Fruit fly (Drosophila melanogaster): ENCODE results near the gene CG4793.

The CG4793 gene

dm6 chr2L:15909826-15910225 is 13.4 kb upstream of the CG4793 start (continued):
- TF ChIP-seq jigr1 (GFP tag; IDR thresholded peaks at IDR 0.05) = no peak
- no peak for TF ChIP-seq CG7963 (GFP tag; IDR thresholded peaks at IDR 0.05; ENCODE audit: partially characterized antibody)
- TF ChIP-seq otp (GFP tag; IDR thresholded peaks at IDR 0.05) = no peak
- TF ChIP-seq Sry-β (GFP tag; optimal IDR thresholded peaks at IDR 0.05) = no peak
- peak; percentile 32 for TF ChIP-seq CG2678 (tag; optimal IDR thresholded peaks at IDR 0.05)
- TF ChIP-seq CG1792 (GFP tag; optimal IDR thresholded peaks at IDR 0.05) = no peak
- TF ChIP-seq ssp (GFP tag; IDR thresholded peaks at IDR 0.05) = no peak
- TF ChIP-seq vfl (GFP tag; optimal IDR thresholded peaks at IDR 0.05) = no peak
- TF ChIP-seq CG7987 (GFP tag; optimal IDR thresholded peaks at IDR 0.05) = peak; percentile 81
- no peak for TF ChIP-seq Hr78 (GFP tag; optimal IDR thresholded peaks at IDR 0.05)
- TF ChIP-seq CG12391 (tag; optimal IDR thresholded peaks at IDR 0.05) = no peak
- no peak for TF ChIP-seq CG7271 (tag; optimal IDR thresholded peaks at IDR 0.05)
- no peak for TF ChIP-seq lmd (GFP tag; IDR thresholded peaks at IDR 0.05)
- no peak for TF ChIP-seq Nf-YA (GFP tag; IDR thresholded peaks at IDR 0.05)
- TF ChIP-seq fd96Cb (tag; optimal IDR thresholded peaks at IDR 0.05) = no peak
- TF ChIP-seq CG3281 (GFP tag; optimal IDR thresholded peaks at IDR 0.05) = no peak
- no peak for TF ChIP-seq CG10366 (GFP tag; IDR thresholded peaks at IDR 0.05)
- TF ChIP-seq jumu (GFP tag; optimal IDR thresholded peaks at IDR 0.05) = no peak
- peak; percentile 39 for TF ChIP-seq CG13894 (tag; optimal IDR thresholded peaks at IDR 0.05)
- TF ChIP-seq Hmr (GFP tag; optimal IDR thresholded peaks at IDR 0.05) = peak; percentile 35
- TF ChIP-seq CG8359 (GFP tag; optimal IDR thresholded peaks at IDR 0.05; ENCODE audit: borderline replicate concordance) = no peak
- peak; percentile 43; the same call in 1 of the 3 replicates for TF ChIP-seq CG11695 (GFP tag; IDR thresholded peaks at IDR 0.05)
- TF ChIP-seq sd (tag; optimal IDR thresholded peaks at IDR 0.05) = peak; percentile 87
- no peak for TF ChIP-seq CG11560 (tag; IDR thresholded peaks at IDR 0.05)
- TF ChIP-seq Drgx (GFP tag; IDR thresholded peaks at IDR 0.05) = no peak
- TF ChIP-seq CG12219 (GFP tag; optimal IDR thresholded peaks at IDR 0.05) = peak; percentile 12
- TF ChIP-seq CG8478 (optimal IDR thresholded peaks at IDR 0.05) = no peak
- no peak for TF ChIP-seq CG7839 (tag; optimal IDR thresholded peaks at IDR 0.05)
- no peak for TF ChIP-seq Vsx1 (GFP tag; optimal IDR thresholded peaks at IDR 0.05)
- no peak for TF ChIP-seq emc (GFP tag; optimal IDR thresholded peaks at IDR 0.05)
- TF ChIP-seq al (GFP tag; IDR thresholded peaks at IDR 0.05) = no peak
- TF ChIP-seq CG34376 (GFP tag; optimal IDR thresholded peaks at IDR 0.05) = peak; percentile 64
- no peak for TF ChIP-seq jing (GFP tag; optimal IDR thresholded peaks at IDR 0.05)
- peak; percentile 4 for TF ChIP-seq CG1603 (tag; optimal IDR thresholded peaks at IDR 0.05)
- no peak for TF ChIP-seq CG9727 (GFP tag; optimal IDR thresholded peaks at IDR 0.05)
- TF ChIP-seq pho (GFP tag; optimal IDR thresholded peaks at IDR 0.05) = no peak
- TF ChIP-seq tll (GFP tag; optimal IDR thresholded peaks at IDR 0.05) = no peak
- peak; percentile 32; the same call in 1 of the 2 replicates for TF ChIP-seq unc-4 (GFP tag; IDR thresholded peaks at IDR 0.05; ENCODE audit: partially characterized antibody)
- no peak for TF ChIP-seq Kr (GFP tag; optimal IDR thresholded peaks at IDR 0.05)
- no peak for TF ChIP-seq Dfd (GFP tag; optimal IDR thresholded peaks at IDR 0.05)
- peak; percentile 44 for TF ChIP-seq CG1233 (GFP tag; optimal IDR thresholded peaks at IDR 0.05)
- 0 out of 2 replicates have a peak, but pooled peaks have one; percentile 26 for TF ChIP-seq tna (GFP tag; IDR thresholded peaks at IDR 0.05; ENCODE audit: partially characterized antibody)
- no peak for TF ChIP-seq cad (GFP tag; optimal IDR thresholded peaks at IDR 0.05)
- TF ChIP-seq usp (GFP tag; optimal IDR thresholded peaks at IDR 0.05) = no peak
- no peak for TF ChIP-seq lola (GFP tag; optimal IDR thresholded peaks at IDR 0.05)
- TF ChIP-seq CG10565 (GFP tag; optimal IDR thresholded peaks at IDR 0.05) = no peak
- no peak for TF ChIP-seq CG31441 (GFP tag; IDR thresholded peaks at IDR 0.05)
- TF ChIP-seq CG10321 (GFP tag; IDR thresholded peaks at IDR 0.05) = no peak
- no peak for TF ChIP-seq eyg (GFP tag; optimal IDR thresholded peaks at IDR 0.05)
- TF ChIP-seq CG9437 (GFP tag; optimal IDR thresholded peaks at IDR 0.05) = no peak
- TF ChIP-seq HmgZ (tag; optimal IDR thresholded peaks at IDR 0.05) = peak; percentile 64

Measured in whole organism, embryonic.